Fruit fly (Drosophila melanogaster) whole organism, prepupa: Measurements from ENCODE around the gene CG12279.

Experiments used
- Blimp-1 ChIP-seq: fragments of 200-800 bp; sonication (Bioruptor generic); optimal IDR thresholded peaks from 3 replicates; lab custom pipeline; 2017; ENCODE audit warnings: missing biosample characterization, missing genetic modification characterization, mild to moderate bottlenecking, moderate library complexity, missing genetic modification reagents
- CG1621 ChIP-seq: fragments of 200-800 bp; sonication (Bioruptor generic); optimal IDR thresholded peaks from 3 replicates; lab custom pipeline; 2018; ENCODE audit warnings: missing biosample characterization, mild to moderate bottlenecking, missing genetic modification characterization
- CG6163 ChIP-seq: fragments of 200-800 bp; sonication (Bioruptor generic); IDR thresholded peaks from 3 replicates; pipeline ENCODE4 v1.3.6; 2022; ENCODE audit warnings: missing biosample characterization, missing genetic modification characterization
- CG6808 ChIP-seq: fragments of 200-800 bp; sonication (Bioruptor generic); optimal IDR thresholded peaks from 3 replicates; lab custom pipeline; 2017; ENCODE audit warnings: missing biosample characterization, missing genetic modification characterization, mild to moderate bottlenecking, moderate library complexity, missing genetic modification reagents
- CG6854 ChIP-seq: fragments of 200-800 bp; sonication (Bioruptor generic); optimal IDR thresholded peaks from 2 replicates; lab custom pipeline; 2017; ENCODE audit warnings: missing biosample characterization, mild to moderate bottlenecking, missing genetic modification characterization
- Eip78C ChIP-seq: fragments of 200-800 bp; sonication (Bioruptor generic); peaks from one replicate; lab custom pipeline; 2016; ENCODE audit warnings: missing biosample characterization, missing genetic modification characterization
- Ets96B ChIP-seq: fragments of 200-800 bp; optimal IDR thresholded peaks from 2 replicates; lab custom pipeline; 2019; ENCODE audit warnings: missing biosample characterization, mild to moderate bottlenecking, missing genetic modification characterization, moderate library complexity
- OdsH ChIP-seq: fragments of 200-800 bp; sonication (Bioruptor generic); optimal IDR thresholded peaks from 3 replicates; lab custom pipeline; 2016; ENCODE audit warnings: missing biosample characterization, missing genetic modification characterization
- dac ChIP-seq: fragments of 200-800 bp; sonication (Bioruptor generic); optimal IDR thresholded peaks from 2 replicates; lab custom pipeline; 2017; ENCODE audit warnings: missing biosample characterization, mild to moderate bottlenecking, missing genetic modification characterization

- TF ChIP-seq CG6854 (GFP tag; lab: Kevin White, UChicago): no peak
- TF ChIP-seq CG6808 (GFP tag; lab: Kevin White, UChicago): no peak
- TF ChIP-seq dac (GFP tag; lab: Kevin White, UChicago): no peak
- no peak for TF ChIP-seq CG6163 (GFP tag; lab: Robert Waterston, UW)
- no peak for TF ChIP-seq CG1621 (tag; lab: Kevin White, UChicago)
- TF ChIP-seq Blimp-1 (GFP tag; lab: Kevin White, UChicago): no peak
- no peak for TF ChIP-seq OdsH (GFP tag; lab: Kevin White, UChicago)
- TF ChIP-seq Eip78C (GFP tag; lab: Kevin White, UChicago): peak; percentile 38
- TF ChIP-seq Ets96B (tag; lab: Kevin White, UChicago): no peak
Observed at dm6 chr3R:12691422-12692101, 13.3 kb upstream of the CG12279 start, which contains the start of gene Arp1.
